ENCODE assay signal across 1 fruit fly cellular context in the genomic region with DNA sequence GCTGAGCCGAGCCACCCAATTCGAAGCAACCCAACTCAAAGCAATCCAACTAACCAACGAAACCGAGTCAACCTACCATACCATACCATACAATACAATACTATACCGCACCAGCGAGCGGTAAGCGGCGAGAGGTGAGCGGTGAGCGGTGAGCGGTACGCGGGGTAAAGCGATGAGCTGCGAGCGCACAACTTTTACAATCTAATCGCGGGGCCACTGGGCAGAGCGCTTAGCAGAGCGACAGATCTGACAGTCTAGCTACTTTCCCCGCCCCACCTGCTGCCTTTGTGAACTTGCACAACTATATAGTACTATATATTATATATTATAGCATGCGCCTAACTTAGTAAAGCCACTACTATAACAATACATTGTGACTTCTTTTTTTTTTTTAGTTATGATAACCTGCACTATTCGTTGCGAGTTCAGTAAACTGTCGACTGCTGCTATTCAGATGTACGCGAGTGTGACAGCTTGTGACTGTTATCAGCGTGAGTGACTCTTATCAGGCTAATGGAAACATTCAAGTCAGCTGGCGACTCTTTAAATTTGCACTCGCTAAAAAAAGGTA.
TF ChIP-seq lines count a peak whose summit lies in the region.

No protein-coding gene starts in this region.

TF ChIP-seq in whole organism, embryonic, 481 proteins besides CTCF, POLR2A, EP300 and RAD21 (continued from another document and continues in another):
- TF ChIP-seq CG6175 (GFP tag; IDR thresholded peaks at IDR 0.05; lab: Robert Waterston, UW) (0 out of 3 replicates have a peak, but pooled peaks have one; percentile 17), NfI (GFP tag; optimal IDR thresholded peaks at IDR 0.05; lab: Kevin White, UChicago) (peak; percentile 29), Opbp (GFP tag; IDR thresholded peaks at IDR 0.05; lab: Robert Waterston, UW; ENCODE audit: partially characterized antibody) (no peak), dmrt99B (tag; optimal IDR thresholded peaks at IDR 0.05; lab: Kevin White, UChicago) (peak; percentile 50), CG13775 (GFP tag; optimal IDR thresholded peaks at IDR 0.05; lab: Kevin White, UChicago) (peak; percentile 17), CG4424 (GFP tag; optimal IDR thresholded peaks at IDR 0.05; lab: Kevin White, UChicago) (peak; percentile 45), CG12659 (GFP tag; optimal IDR thresholded peaks at IDR 0.05; lab: Kevin White, UChicago) (peak; percentile 56), tx (GFP tag; optimal IDR thresholded peaks at IDR 0.05; lab: Kevin White, UChicago) (no peak), CG13424 (tag; optimal IDR thresholded peaks at IDR 0.05; lab: Kevin White, UChicago) (peak; percentile 37), CG34422 (GFP tag; IDR thresholded peaks at IDR 0.05; lab: Robert Waterston, UW) (0 out of 3 replicates have a peak, but pooled peaks have one; percentile 56), CG9876 (GFP tag; optimal IDR thresholded peaks at IDR 0.05; lab: Kevin White, UChicago) (no peak), CG14667 (GFP tag; IDR thresholded peaks at IDR 0.05; lab: Robert Waterston, UW) (no peak), CG3163 (GFP tag; optimal IDR thresholded peaks at IDR 0.05; lab: Kevin White, UChicago) (no peak), CG7271 (tag; optimal IDR thresholded peaks at IDR 0.05; lab: Kevin White, UChicago) (no peak), CHES-1-like (GFP tag; optimal IDR thresholded peaks at IDR 0.05; lab: Kevin White, UChicago) (no peak), run (tag; optimal IDR thresholded peaks at IDR 0.05; lab: Kevin White, UChicago) (no peak), fu2 (GFP tag; optimal IDR thresholded peaks at IDR 0.05; lab: Kevin White, UChicago) (no peak), vfl (GFP tag; optimal IDR thresholded peaks at IDR 0.05; lab: Kevin White, UChicago) (no peak), Nf-YA (GFP tag; IDR thresholded peaks at IDR 0.05; lab: Robert Waterston, UW) (no peak), grau (tag; optimal IDR thresholded peaks at IDR 0.05; lab: Kevin White, UChicago) (peak; percentile 38), twi (tag; optimal IDR thresholded peaks at IDR 0.05; lab: Kevin White, UChicago) (no peak), gsb-n (tag; optimal IDR thresholded peaks at IDR 0.05; lab: Kevin White, UChicago) (no peak), ap (GFP tag; IDR thresholded peaks at IDR 0.05; lab: Robert Waterston, UW) (no peak), so (GFP tag; IDR thresholded peaks at IDR 0.05; lab: Robert Waterston, UW) (no peak), Gug (GFP tag; IDR thresholded peaks at IDR 0.05; lab: Robert Waterston, UW) (no peak), Adf1 (GFP tag; IDR thresholded peaks at IDR 0.05; lab: Robert Waterston, UW) (peak; percentile 78), CG16863 (GFP tag; optimal IDR thresholded peaks at IDR 0.05; lab: Kevin White, UChicago) (no peak), sob (GFP tag; IDR thresholded peaks at IDR 0.05; lab: Robert Waterston, UW) (no peak; the same call in 1 of the 2 replicates), klu (GFP tag; IDR thresholded peaks at IDR 0.05; lab: Robert Waterston, UW) (no peak), Sox100B (GFP tag; optimal IDR thresholded peaks at IDR 0.05; lab: Kevin White, UChicago) (peak; percentile 22), nom (GFP tag; optimal IDR thresholded peaks at IDR 0.05; lab: Kevin White, UChicago) (no peak), CG11456 (GFP tag; IDR thresholded peaks at IDR 0.05; lab: Robert Waterston, UW) (no peak), pfk (GFP tag; optimal IDR thresholded peaks at IDR 0.05; lab: Kevin White, UChicago) (no peak), oc (tag; optimal IDR thresholded peaks at IDR 0.05; lab: Kevin White, UChicago) (peak; percentile 54), CG34376 (GFP tag; optimal IDR thresholded peaks at IDR 0.05; lab: Kevin White, UChicago) (peak; percentile 78), phol (tag; optimal IDR thresholded peaks at IDR 0.05; lab: Kevin White, UChicago) (peak; percentile 40), Eip74EF (GFP tag; optimal IDR thresholded peaks at IDR 0.05; lab: Kevin White, UChicago) (no peak), gro (GFP tag; optimal IDR thresholded peaks at IDR 0.05; lab: Kevin White, UChicago) (peak; percentile 20), mam (GFP tag; optimal IDR thresholded peaks at IDR 0.05; lab: Kevin White, UChicago) (no peak), CG2120 (GFP tag; optimal IDR thresholded peaks at IDR 0.05; lab: Kevin White, UChicago) (peak; percentile 35), CkIIα-i1 (GFP tag; IDR thresholded peaks at IDR 0.05; lab: Robert Waterston, UW) (no peak), CG12391 (tag; optimal IDR thresholded peaks at IDR 0.05; lab: Kevin White, UChicago) (peak; percentile 62), CG2678 (tag; optimal IDR thresholded peaks at IDR 0.05; lab: Kevin White, UChicago) (peak; percentile 54), CG32767 (GFP tag; IDR thresholded peaks at IDR 0.05; lab: Robert Waterston, UW) (no peak), Neu2 (GFP tag; optimal IDR thresholded peaks at IDR 0.05; lab: Kevin White, UChicago; ENCODE audit: borderline replicate concordance) (no peak), Atf3 (GFP tag; optimal IDR thresholded peaks at IDR 0.05; lab: Kevin White, UChicago) (no peak), Antp (GFP tag; optimal IDR thresholded peaks at IDR 0.05; lab: Kevin White, UChicago) (no peak), CG11247 (GFP tag; IDR thresholded peaks at IDR 0.05; lab: Robert Waterston, UW) (no peak), sim (GFP tag; IDR thresholded peaks at IDR 0.05; lab: Robert Waterston, UW) (no peak), CG2875 (GFP tag; optimal IDR thresholded peaks at IDR 0.05; lab: Kevin White, UChicago) (no peak), CG13296 (GFP tag; optimal IDR thresholded peaks at IDR 0.05; lab: Kevin White, UChicago) (peak; percentile 21), Dip2 (GFP tag; IDR thresholded peaks at IDR 0.05; lab: Robert Waterston, UW) (no peak), fd64A (GFP tag; optimal IDR thresholded peaks at IDR 0.05; lab: Kevin White, UChicago) (no peak), MTF-1 (GFP tag; optimal IDR thresholded peaks at IDR 0.05; lab: Kevin White, UChicago; ENCODE audit: borderline replicate concordance) (no peak), nerfin-2 (GFP tag; IDR thresholded peaks at IDR 0.05; lab: Robert Waterston, UW; ENCODE audit: partially characterized antibody) (no peak), zfh2 (GFP tag; optimal IDR thresholded peaks at IDR 0.05; lab: Kevin White, UChicago) (no peak), crol (GFP tag; IDR thresholded peaks at IDR 0.05; lab: Robert Waterston, UW) (peak; percentile 100), Lpt (GFP tag; optimal IDR thresholded peaks at IDR 0.05; lab: Kevin White, UChicago) (no peak), CG8359 (GFP tag; optimal IDR thresholded peaks at IDR 0.05; lab: Kevin White, UChicago; ENCODE audit: borderline replicate concordance) (no peak), pita (GFP tag; optimal IDR thresholded peaks at IDR 0.05; lab: Kevin White, UChicago) (no peak), mirr (GFP tag; optimal IDR thresholded peaks at IDR 0.05; lab: Kevin White, UChicago) (peak; percentile 60), otp (GFP tag; IDR thresholded peaks at IDR 0.05; lab: Robert Waterston, UW) (0 out of 3 replicates have a peak, but pooled peaks have one; percentile 24), eve (GFP tag; optimal IDR thresholded peaks at IDR 0.05; lab: Kevin White, UChicago) (peak in 1 of 2 experiments; percentile 15), ems (GFP tag; optimal IDR thresholded peaks at IDR 0.05; lab: Kevin White, UChicago) (no peak), btn (GFP tag; optimal IDR thresholded peaks at IDR 0.05; lab: Kevin White, UChicago) (no peak), lmd (GFP tag; IDR thresholded peaks at IDR 0.05; lab: Robert Waterston, UW) (peak; percentile 30; the same call in 1 of the 2 replicates), gcm2 (GFP tag; optimal IDR thresholded peaks at IDR 0.05; lab: Kevin White, UChicago) (no peak), slou (GFP tag; optimal IDR thresholded peaks at IDR 0.05; lab: Kevin White, UChicago) (no peak), Hr78 (GFP tag; optimal IDR thresholded peaks at IDR 0.05; lab: Kevin White, UChicago) (peak in 1 of 2 experiments; percentile 6), Scr (GFP tag; IDR thresholded peaks at IDR 0.05; lab: Robert Waterston, UW; ENCODE audit: partially characterized antibody) (no peak), CG11696 (GFP tag; IDR thresholded peaks at IDR 0.05; lab: Robert Waterston, UW) (peak; percentile 89), ssp (GFP tag; IDR thresholded peaks at IDR 0.05; lab: Robert Waterston, UW) (no peak), Side (GFP tag; optimal IDR thresholded peaks at IDR 0.05; lab: Kevin White, UChicago) (no peak), CG31365 (tag; optimal IDR thresholded peaks at IDR 0.05; lab: Kevin White, UChicago) (no peak), prd (optimal IDR thresholded peaks at IDR 0.05; lab: Kevin White, UChicago) (no peak), prd (GFP tag; IDR thresholded peaks at IDR 0.05; lab: Robert Waterston, UW) (peak; percentile 52; the same call in 2 of the 3 replicates), pho (GFP tag; optimal IDR thresholded peaks at IDR 0.05; lab: Kevin White, UChicago) (peak; percentile 8), emc (GFP tag; optimal IDR thresholded peaks at IDR 0.05; lab: Kevin White, UChicago) (no peak), CG7745 (tag; optimal IDR thresholded peaks at IDR 0.05; lab: Kevin White, UChicago) (no peak), da (GFP tag; optimal IDR thresholded peaks at IDR 0.05; lab: Kevin White, UChicago) (no peak), pzg (GFP tag; optimal IDR thresholded peaks at IDR 0.05; lab: Kevin White, UChicago) (peak; percentile 6), CG32772 (GFP tag; IDR thresholded peaks at IDR 0.05; lab: Robert Waterston, UW) (no peak), Fer3 (tag; optimal IDR thresholded peaks at IDR 0.05; lab: Kevin White, UChicago) (no peak), fru (optimal IDR thresholded peaks at IDR 0.05; lab: Kevin White, UChicago) (no peak), CG11560 (tag; IDR thresholded peaks at IDR 0.05; lab: Robert Waterston, UW) (no peak), NK7.1 (GFP tag; optimal IDR thresholded peaks at IDR 0.05; lab: Kevin White, UChicago) (no peak), CG18262 (tag; optimal IDR thresholded peaks at IDR 0.05; lab: Kevin White, UChicago) (peak; percentile 35), ato (GFP tag; IDR thresholded peaks at IDR 0.05; lab: Robert Waterston, UW; ENCODE audit: partially characterized antibody) (no peak), aop (GFP tag; IDR thresholded peaks at IDR 0.05; lab: Robert Waterston, UW) (no peak), Sry-δ (GFP tag; optimal IDR thresholded peaks at IDR 0.05; lab: Kevin White, UChicago) (no peak), TFAM (GFP tag; optimal IDR thresholded peaks at IDR 0.05; lab: Kevin White, UChicago) (no peak), pnt (GFP tag; optimal IDR thresholded peaks at IDR 0.05; lab: Kevin White, UChicago) (no peak), vnd (GFP tag; IDR thresholded peaks at IDR 0.05; lab: Robert Waterston, UW; ENCODE audit: partially characterized antibody) (no peak), CG13894 (tag; optimal IDR thresholded peaks at IDR 0.05; lab: Kevin White, UChicago) (no peak), dan (GFP tag; IDR thresholded peaks at IDR 0.05; lab: Robert Waterston, UW) (no peak), CG7786 (GFP tag; optimal IDR thresholded peaks at IDR 0.05; lab: Kevin White, UChicago) (no peak), mld (GFP tag; IDR thresholded peaks at IDR 0.05; lab: Robert Waterston, UW; ENCODE audit: partially characterized antibody) (no peak), CG16815 (GFP tag; optimal IDR thresholded peaks at IDR 0.05; lab: Kevin White, UChicago) (no peak), CG15514 (GFP tag; optimal IDR thresholded peaks at IDR 0.05; lab: Kevin White, UChicago) (no peak), CG4404 (GFP tag; IDR thresholded peaks at IDR 0.05; lab: Robert Waterston, UW) (no peak), Dll (GFP tag; IDR thresholded peaks at IDR 0.05; lab: Robert Waterston, UW; ENCODE audit: partially characterized antibody) (no peak; the same call in 3 of the 4 replicates), Bgb (GFP tag; IDR thresholded peaks at IDR 0.05; lab: Robert Waterston, UW; ENCODE audit: partially characterized antibody) (peak; percentile 23; the same call in 1 of the 2 replicates), gt (GFP tag; IDR thresholded peaks at IDR 0.05; lab: Robert Waterston, UW) (no peak), CG12769 (tag; optimal IDR thresholded peaks at IDR 0.05; lab: Kevin White, UChicago) (peak; percentile 58), kni (GFP tag; optimal IDR thresholded peaks at IDR 0.05; lab: Kevin White, UChicago) (no peak), toy (GFP tag; IDR thresholded peaks at IDR 0.05; lab: Robert Waterston, UW) (no peak), GATAe (GFP tag; conservative IDR thresholded peaks at IDR 0.05; lab: Robert Waterston, UW) (peak; percentile 94), org-1 (GFP tag; optimal IDR thresholded peaks at IDR 0.05; lab: Kevin White, UChicago) (no peak), CG34224 (GFP tag; IDR thresholded peaks at IDR 0.05; lab: Robert Waterston, UW; ENCODE audit: partially characterized antibody) (no peak), dm (GFP tag; optimal IDR thresholded peaks at IDR 0.05; lab: Kevin White, UChicago) (no peak), CG17385 (GFP tag; optimal IDR thresholded peaks at IDR 0.05; lab: Kevin White, UChicago) (no peak), tin (GFP tag; optimal IDR thresholded peaks at IDR 0.05; lab: Kevin White, UChicago) (no peak), fd96Cb (tag; optimal IDR thresholded peaks at IDR 0.05; lab: Kevin White, UChicago) (peak; percentile 27), sug (tag; optimal IDR thresholded peaks at IDR 0.05; lab: Kevin White, UChicago) (peak; percentile 77), CG2889 (GFP tag; IDR thresholded peaks at IDR 0.05; lab: Robert Waterston, UW) (no peak), psq (GFP tag; optimal IDR thresholded peaks at IDR 0.05; lab: Kevin White, UChicago) (no peak), ara (GFP tag; IDR thresholded peaks at IDR 0.05; lab: Robert Waterston, UW) (no peak), Nf-YC (tag; optimal IDR thresholded peaks at IDR 0.05; lab: Kevin White, UChicago) (peak; percentile 30), Deaf1 (tag; optimal IDR thresholded peaks at IDR 0.05; lab: Kevin White, UChicago) (peak; percentile 13), CG8281 (tag; optimal IDR thresholded peaks at IDR 0.05; lab: Kevin White, UChicago) (no peak), HLHmδ (GFP tag; optimal IDR thresholded peaks at IDR 0.05; lab: Kevin White, UChicago) (no peak), Trl (optimal IDR thresholded peaks at IDR 0.05; lab: Kevin White, UChicago) (peak; percentile 22 to 53), Trl (GFP tag; optimal IDR thresholded peaks at IDR 0.05; lab: Kevin White, UChicago) (no peak), CG1602 (GFP tag; optimal IDR thresholded peaks at IDR 0.05; lab: Kevin White, UChicago) (no peak), jing (GFP tag; optimal IDR thresholded peaks at IDR 0.05; lab: Kevin White, UChicago) (no peak), sens-2 (GFP tag; IDR thresholded peaks at IDR 0.05; lab: Robert Waterston, UW) (no peak), Hr39 (optimal IDR thresholded peaks at IDR 0.05; lab: Kevin White, UChicago) (no peak), CG2116 (GFP tag; optimal IDR thresholded peaks at IDR 0.05; lab: Kevin White, UChicago) (no peak)
